Fruit fly (Drosophila melanogaster): Measurements from ENCODE around the gene CG11555.
A peak's percentile ranks its signal among the peaks of the same experiment; 100 is the strongest.

CG11555 gene

DNA sequence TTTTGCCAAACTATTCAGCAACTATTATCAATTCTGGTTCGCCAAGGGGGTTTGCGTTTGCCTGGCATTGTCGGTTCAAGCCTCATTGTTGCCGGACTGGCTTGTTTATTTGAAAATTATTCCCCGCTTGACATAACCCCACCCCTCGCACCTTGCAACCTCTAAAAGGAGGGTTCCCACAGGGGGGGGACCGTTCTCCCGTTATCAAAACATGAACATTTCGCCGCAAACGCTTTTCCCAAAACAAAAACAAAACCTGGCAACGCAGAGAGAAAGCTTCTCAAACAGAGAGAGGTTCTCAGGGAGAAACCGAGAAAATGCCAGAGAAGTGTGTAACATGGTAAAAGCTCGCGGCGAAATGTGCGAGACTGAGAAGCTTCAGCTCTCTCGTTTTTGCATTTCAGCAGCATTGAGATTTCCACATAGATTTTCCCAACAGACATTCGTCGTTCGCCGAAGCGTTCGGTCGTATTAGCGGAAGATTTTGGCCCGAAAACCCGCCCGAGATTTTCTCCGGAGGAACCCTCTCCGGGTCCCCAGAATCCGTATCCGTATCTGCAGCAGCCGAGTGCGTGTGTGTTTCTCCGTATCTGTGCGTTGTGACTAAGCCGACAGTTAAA, 36.3 kb downstream of the CG11555 start (continued):
- no peak for TF ChIP-seq B-H2 (GFP tag; optimal IDR thresholded peaks at IDR 0.05)
- no peak for TF ChIP-seq tup (GFP tag; optimal IDR thresholded peaks at IDR 0.05)
- no peak for TF ChIP-seq Ptx1 (GFP tag; IDR thresholded peaks at IDR 0.05)
- TF ChIP-seq Ravus (GFP tag; IDR thresholded peaks at IDR 0.05): no peak
- TF ChIP-seq CG6272 (GFP tag; IDR thresholded peaks at IDR 0.05): no peak
- TF ChIP-seq grau (tag; optimal IDR thresholded peaks at IDR 0.05): no peak
- peak; percentile 77 to 90 for TF ChIP-seq Trl (optimal IDR thresholded peaks at IDR 0.05)
- peak; percentile 9 for TF ChIP-seq Trl (GFP tag; optimal IDR thresholded peaks at IDR 0.05)
- no peak for TF ChIP-seq croc (GFP tag; conservative IDR thresholded peaks at IDR 0.05)
- no peak for TF ChIP-seq CG9609 (GFP tag; optimal IDR thresholded peaks at IDR 0.05)
- TF ChIP-seq shn (GFP tag; optimal IDR thresholded peaks at IDR 0.05): no peak
- no peak for TF ChIP-seq chm (GFP tag; IDR thresholded peaks at IDR 0.05)
- no peak for TF ChIP-seq salm (tag; optimal IDR thresholded peaks at IDR 0.05)
- TF ChIP-seq CG13123 (GFP tag; optimal IDR thresholded peaks at IDR 0.05): no peak
- TF ChIP-seq Meics (GFP tag; optimal IDR thresholded peaks at IDR 0.05): no peak
- TF ChIP-seq CG11695 (GFP tag; IDR thresholded peaks at IDR 0.05): no peak
- TF ChIP-seq Deaf1 (tag; optimal IDR thresholded peaks at IDR 0.05): peak; percentile 86
- no peak for TF ChIP-seq Elba2 (GFP tag; optimal IDR thresholded peaks at IDR 0.05)
- TF ChIP-seq Abd-B (GFP tag; optimal IDR thresholded peaks at IDR 0.05): no peak
- no peak for TF ChIP-seq tll (GFP tag; optimal IDR thresholded peaks at IDR 0.05)
- no peak for TF ChIP-seq Opbp (GFP tag; IDR thresholded peaks at IDR 0.05; ENCODE audit: partially characterized antibody)
- no peak for TF ChIP-seq CG15269 (tag; optimal IDR thresholded peaks at IDR 0.05)
- TF ChIP-seq pita (GFP tag; optimal IDR thresholded peaks at IDR 0.05): no peak
- TF ChIP-seq HmgZ (tag; optimal IDR thresholded peaks at IDR 0.05): no peak
- TF ChIP-seq Scr (GFP tag; IDR thresholded peaks at IDR 0.05; ENCODE audit: partially characterized antibody): no peak
- TF ChIP-seq CG10147 (GFP tag; optimal IDR thresholded peaks at IDR 0.05): no peak
- TF ChIP-seq CG13894 (tag; optimal IDR thresholded peaks at IDR 0.05): peak; percentile 57
- TF ChIP-seq bab2 (GFP tag; optimal IDR thresholded peaks at IDR 0.05): no peak
- TF ChIP-seq CG9437 (GFP tag; optimal IDR thresholded peaks at IDR 0.05): no peak
- TF ChIP-seq Awh (GFP tag; IDR thresholded peaks at IDR 0.05): no peak
- TF ChIP-seq Chrac-16 (GFP tag; optimal IDR thresholded peaks at IDR 0.05): no peak
- 0 out of 3 replicates have a peak, but pooled peaks have one; percentile 26 for TF ChIP-seq zen2 (GFP tag; IDR thresholded peaks at IDR 0.05; ENCODE audit: partially characterized antibody)
- TF ChIP-seq CG9932 (GFP tag; IDR thresholded peaks at IDR 0.05): no peak
- TF ChIP-seq CG6813 (GFP tag; optimal IDR thresholded peaks at IDR 0.05): no peak
- no peak for TF ChIP-seq HLHmδ (GFP tag; optimal IDR thresholded peaks at IDR 0.05)
- no peak for TF ChIP-seq CrebB (tag; optimal IDR thresholded peaks at IDR 0.05)
- TF ChIP-seq Sox100B (GFP tag; optimal IDR thresholded peaks at IDR 0.05): no peak
- TF ChIP-seq eyg (GFP tag; optimal IDR thresholded peaks at IDR 0.05): no peak
- TF ChIP-seq CG8944 (GFP tag; optimal IDR thresholded peaks at IDR 0.05): no peak
- TF ChIP-seq CG10366 (GFP tag; IDR thresholded peaks at IDR 0.05): no peak
- TF ChIP-seq Dbx (GFP tag; IDR thresholded peaks at IDR 0.05): 0 out of 3 replicates have a peak, but pooled peaks have one; percentile 37
- no peak for TF ChIP-seq toy (GFP tag; IDR thresholded peaks at IDR 0.05)
- no peak for TF ChIP-seq CG12942 (GFP tag; optimal IDR thresholded peaks at IDR 0.05)
- TF ChIP-seq CG5245 (GFP tag; optimal IDR thresholded peaks at IDR 0.05): no peak
- TF ChIP-seq CG11723 (GFP tag; optimal IDR thresholded peaks at IDR 0.05): no peak
- TF ChIP-seq corto (GFP tag; optimal IDR thresholded peaks at IDR 0.05): no peak
- TF ChIP-seq CG2116 (GFP tag; optimal IDR thresholded peaks at IDR 0.05): no peak
- TF ChIP-seq lola (GFP tag; optimal IDR thresholded peaks at IDR 0.05): no peak
- no peak for TF ChIP-seq CG33557 (GFP tag; optimal IDR thresholded peaks at IDR 0.05)
- TF ChIP-seq ara (GFP tag; IDR thresholded peaks at IDR 0.05): no peak
- no peak for TF ChIP-seq CG10654 (GFP tag; optimal IDR thresholded peaks at IDR 0.05)
